Fruit fly (Drosophila melanogaster) whole organism, embryonic: ENCODE results near the gene CG14341.

Experiments used
- ATbp ChIP-seq: fragments of 200-800 bp; sonication (Bioruptor generic); optimal IDR thresholded peaks from 2 replicates; lab custom pipeline; 2017; ENCODE audit warnings: missing biosample characterization, mild to moderate bottlenecking, missing genetic modification characterization, missing genetic modification reagents
- Bgb ChIP-seq: fragments of 200-800 bp; sonication (Bioruptor generic); IDR thresholded peaks from 2 replicates; pipeline ENCODE4 v1.3.6; 2022; ENCODE audit warnings: missing biosample characterization, missing genetic modification characterization; ENCODE audit not compliant: partially characterized antibody
- CG10147 ChIP-seq: fragments of 200-800 bp; sonication (Bioruptor generic); optimal IDR thresholded peaks from 2 replicates; lab custom pipeline; 2019; ENCODE audit warnings: missing biosample characterization, mild to moderate bottlenecking, missing genetic modification characterization, moderate library complexity
- CG10959 ChIP-seq: fragments of 200-800 bp; sonication (Bioruptor generic); IDR thresholded peaks from 2 replicates; pipeline ENCODE4 v1.3.6; 2022; ENCODE audit warnings: missing biosample characterization, missing genetic modification characterization
- CG11504 ChIP-seq: fragments of 200-800 bp; sonication (Bioruptor generic); optimal IDR thresholded peaks from 3 replicates; lab custom pipeline; 2019; ENCODE audit warnings: missing biosample characterization, mild to moderate bottlenecking, missing genetic modification characterization, moderate library complexity
- CG13123 ChIP-seq: fragments of 200-800 bp; sonication (Bioruptor generic); optimal IDR thresholded peaks from 2 replicates; lab custom pipeline; 2016; ENCODE audit warnings: missing biosample characterization, missing genetic modification characterization
- CG18262 ChIP-seq: fragments of 200-800 bp; optimal IDR thresholded peaks from 3 replicates; lab custom pipeline; 2019; ENCODE audit warnings: missing biosample characterization, mild to moderate bottlenecking, missing genetic modification characterization, moderate library complexity
- CG1832 ChIP-seq: fragments of 200-800 bp; sonication (Bioruptor generic); optimal IDR thresholded peaks from 2 replicates; lab custom pipeline; 2017; ENCODE audit warnings: missing biosample characterization, mild to moderate bottlenecking, missing genetic modification characterization, inconsistent platforms
- CG30403 ChIP-seq: fragments of 200-800 bp; sonication (Bioruptor generic); optimal IDR thresholded peaks from 3 replicates; lab custom pipeline; 2016; ENCODE audit warnings: missing biosample characterization, missing genetic modification characterization
- CG33557 ChIP-seq: fragments of 200-800 bp; sonication (Bioruptor generic); optimal IDR thresholded peaks from 2 replicates; lab custom pipeline; 2019; ENCODE audit warnings: missing biosample characterization, mild to moderate bottlenecking, missing genetic modification characterization, moderate library complexity
- CG34224 ChIP-seq: fragments of 200-800 bp; sonication (Bioruptor generic); IDR thresholded peaks from 3 replicates; pipeline ENCODE4 v1.3.6; 2022; ENCODE audit warnings: missing biosample characterization, missing genetic modification characterization; ENCODE audit not compliant: partially characterized antibody
- CG4424 ChIP-seq: fragments of 200-800 bp; sonication (Bioruptor generic); optimal IDR thresholded peaks from 3 replicates; lab custom pipeline; 2016; ENCODE audit warnings: missing biosample characterization, missing genetic modification characterization
- CG6683 ChIP-seq: fragments of 200-800 bp; sonication (Bioruptor generic); optimal IDR thresholded peaks from 2 replicates; lab custom pipeline; 2017; ENCODE audit warnings: missing biosample characterization, mild to moderate bottlenecking, missing genetic modification characterization, missing genetic modification reagents
- CG6791 ChIP-seq: fragments of 200-800 bp; sonication (Bioruptor generic); IDR thresholded peaks from 3 replicates; pipeline ENCODE4 v1.3.6; 2022; ENCODE audit warnings: missing biosample characterization, missing genetic modification characterization; ENCODE audit not compliant: partially characterized antibody
- CG9727 ChIP-seq: fragments of 200-800 bp; sonication (Bioruptor generic); optimal IDR thresholded peaks from 3 replicates; lab custom pipeline; 2017; ENCODE audit warnings: missing biosample characterization, mild to moderate bottlenecking, missing genetic modification characterization
- CTCF ChIP-seq: fragments of 200-800 bp; sonication (Bioruptor generic); optimal IDR thresholded peaks from 2 replicates; lab custom pipeline; 2017; ENCODE audit warnings: missing biosample characterization, mild to moderate bottlenecking, missing genetic modification characterization, moderate library complexity
- Dip2 ChIP-seq: fragments of 200-800 bp; sonication (Bioruptor generic); IDR thresholded peaks from 2 replicates; pipeline ENCODE4 v1.3.6; 2022; ENCODE audit warnings: missing biosample characterization, missing genetic modification characterization
- Ets65A ChIP-seq: fragments of 200-800 bp; sonication (Bioruptor generic); peaks from one replicate; lab custom pipeline; 2016; ENCODE audit warnings: missing biosample characterization, missing genetic modification characterization
- GATAe ChIP-seq: fragments of 200-800 bp; sonication (Bioruptor generic); conservative IDR thresholded peaks from 2 replicates; pipeline ENCODE4 v1.3.6; 2022; ENCODE audit warnings: missing biosample characterization, missing genetic modification characterization
- HLHmδ ChIP-seq: fragments of 200-800 bp; sonication (Bioruptor generic); optimal IDR thresholded peaks from 2 replicates; lab custom pipeline; 2018; ENCODE audit warnings: missing biosample characterization, mild to moderate bottlenecking, missing genetic modification characterization, moderate library complexity
- MTF-1 ChIP-seq: fragments of 200-800 bp; sonication (Bioruptor generic); optimal IDR thresholded peaks from 2 replicates; lab custom pipeline; 2018; ENCODE audit warnings: missing biosample characterization, mild to moderate bottlenecking, missing genetic modification characterization, borderline replicate concordance
- Med ChIP-seq: fragments of 200-800 bp; sonication (Bioruptor generic); peaks from one replicate; lab custom pipeline; 2016; ENCODE audit warnings: missing biosample characterization, missing genetic modification characterization, mild to moderate bottlenecking, inconsistent platforms, moderate library complexity
- Scr ChIP-seq: fragments of 200-800 bp; sonication (Bioruptor generic); IDR thresholded peaks from 2 replicates; pipeline ENCODE4 v1.3.6; 2022; ENCODE audit warnings: missing biosample characterization, missing genetic modification characterization; ENCODE audit not compliant: partially characterized antibody
- bcd ChIP-seq: fragments of 200-800 bp; sonication (Bioruptor generic); optimal IDR thresholded peaks from 2 replicates; lab custom pipeline; 2017; ENCODE audit warnings: missing biosample characterization, mild to moderate bottlenecking, missing genetic modification characterization
- cas ChIP-seq: fragments of 200-800 bp; sonication (Bioruptor generic); IDR thresholded peaks from 2 replicates; pipeline ENCODE4 v1.3.6; 2022; ENCODE audit warnings: missing biosample characterization, missing genetic modification characterization
- chif ChIP-seq, 2 experiments: fragments of 200-800 bp; sonication (Bioruptor generic); optimal IDR thresholded peaks; 3 replicates each; lab custom pipeline; 2016; ENCODE audit warnings: missing biosample characterization in 2 of 2, missing genetic modification characterization in 2 of 2
- chm ChIP-seq: fragments of 200-800 bp; sonication (Bioruptor generic); IDR thresholded peaks from 2 replicates; pipeline ENCODE4 v1.3.6; 2022; ENCODE audit warnings: missing biosample characterization, missing genetic modification characterization
- cwo ChIP-seq: fragments of 200-800 bp; sonication (Bioruptor generic); optimal IDR thresholded peaks from 3 replicates; lab custom pipeline; 2017; ENCODE audit warnings: missing biosample characterization, missing genetic modification characterization, mild to moderate bottlenecking, moderate library complexity, missing genetic modification reagents
- dysf ChIP-seq: fragments of 200-800 bp; sonication (Bioruptor generic); IDR thresholded peaks from 3 replicates; pipeline ENCODE4 v1.3.6; 2022; ENCODE audit warnings: missing biosample characterization, missing genetic modification characterization
- fd64A ChIP-seq: fragments of 200-800 bp; sonication (Bioruptor generic); optimal IDR thresholded peaks from 3 replicates; lab custom pipeline; 2018; ENCODE audit warnings: missing biosample characterization, mild to moderate bottlenecking, missing genetic modification characterization
- grn ChIP-seq: fragments of 200-800 bp; sonication (Bioruptor generic); optimal IDR thresholded peaks from 3 replicates; lab custom pipeline; 2017; ENCODE audit warnings: missing biosample characterization, missing genetic modification characterization
- gro ChIP-seq: fragments of 200-800 bp; sonication (Bioruptor generic); optimal IDR thresholded peaks from 2 replicates; lab custom pipeline; 2016; ENCODE audit warnings: missing biosample characterization, missing genetic modification characterization
- her ChIP-seq: fragments of 200-800 bp; sonication (Bioruptor generic); optimal IDR thresholded peaks from 2 replicates; lab custom pipeline; 2016; ENCODE audit warnings: missing biosample characterization, missing genetic modification characterization
- klu ChIP-seq: fragments of 200-800 bp; sonication (Bioruptor generic); IDR thresholded peaks from 2 replicates; pipeline ENCODE4 v1.3.6; 2022; ENCODE audit warnings: missing biosample characterization, missing genetic modification characterization
- kni ChIP-seq: fragments of 200-800 bp; sonication (Bioruptor generic); optimal IDR thresholded peaks from 3 replicates; lab custom pipeline; 2017; ENCODE audit warnings: mild to moderate bottlenecking, missing biosample characterization, missing genetic modification reagents, missing genetic modification characterization
- maf-S ChIP-seq: fragments of 200-800 bp; sonication (Bioruptor generic); optimal IDR thresholded peaks from 2 replicates; lab custom pipeline; 2016; ENCODE audit warnings: missing biosample characterization, missing genetic modification characterization
- nmo ChIP-seq: fragments of 200-800 bp; sonication (Bioruptor generic); optimal IDR thresholded peaks from 2 replicates; lab custom pipeline; 2018; ENCODE audit warnings: missing biosample characterization, mild to moderate bottlenecking, missing genetic modification characterization, moderate library complexity
- odd ChIP-seq: fragments of 200-800 bp; sonication (Bioruptor generic); optimal IDR thresholded peaks from 2 replicates; lab custom pipeline; 2017; ENCODE audit warnings: missing biosample characterization, mild to moderate bottlenecking, missing genetic modification characterization
- p53 ChIP-seq: fragments of 200-800 bp; sonication (Bioruptor generic); optimal IDR thresholded peaks from 2 replicates; lab custom pipeline; 2016; ENCODE audit warnings: missing biosample characterization, missing genetic modification characterization
- prd ChIP-seq, 3 experiments: fragments of >200 bp in 2 of 3; fragments of 200-800 bp in 1 of 3; sonication (Bioruptor generic) in 1 of 3; optimal IDR thresholded peaks in 2 of 3; IDR thresholded peaks in 1 of 3; 2 replicates in 2 of 3; 3 replicates in 1 of 3; pipeline versions ENCODE4 v1.3.6 to Lab custom; 2017 to 2022; ENCODE audit warnings: missing biosample characterization in 1 of 3, missing genetic modification characterization in 1 of 3
- repo ChIP-seq: fragments of 200-800 bp; sonication (Bioruptor generic); optimal IDR thresholded peaks from 2 replicates; lab custom pipeline; 2016; ENCODE audit warnings: missing biosample characterization, missing genetic modification characterization
- scrt ChIP-seq: fragments of 200-800 bp; sonication (Bioruptor generic); optimal IDR thresholded peaks from 2 replicates; lab custom pipeline; 2018; ENCODE audit warnings: missing biosample characterization, mild to moderate bottlenecking, missing genetic modification characterization, moderate library complexity
- slou ChIP-seq: fragments of 200-800 bp; sonication (Bioruptor generic); optimal IDR thresholded peaks from 3 replicates; lab custom pipeline; 2016; ENCODE audit warnings: missing biosample characterization, missing genetic modification characterization
- slp2 ChIP-seq: fragments of 200-800 bp; sonication (Bioruptor generic); optimal IDR thresholded peaks from 2 replicates; lab custom pipeline; 2016; ENCODE audit warnings: missing biosample characterization, missing genetic modification characterization
- wdn ChIP-seq: fragments of 200-800 bp; sonication (Bioruptor generic); IDR thresholded peaks from 2 replicates; pipeline ENCODE4 v1.3.6; 2022; ENCODE audit warnings: missing biosample characterization, missing genetic modification characterization
- wek ChIP-seq: fragments of 200-800 bp; sonication (Bioruptor generic); optimal IDR thresholded peaks from 3 replicates; lab custom pipeline; 2018; ENCODE audit warnings: missing biosample characterization, mild to moderate bottlenecking, missing genetic modification characterization, moderate library complexity
- zfh1 ChIP-seq: fragments of 200-800 bp; sonication (Bioruptor generic); IDR thresholded peaks from 3 replicates; pipeline ENCODE4 v1.3.6; 2022; ENCODE audit warnings: missing biosample characterization, missing genetic modification characterization

CG14341 gene

dm6 chr2L:1143286-1143685 is 23.0 kb upstream of the CG14341 start (continued):
- TF ChIP-seq cwo (GFP tag; lab: Kevin White, UChicago) (no peak), CG13123 (GFP tag; lab: Kevin White, UChicago) (no peak), odd (no peak), dysf (GFP tag; lab: Robert Waterston, UW) (no peak), grn (no peak)

dm6 chr2L:1144371-1145360 is 21.6 kb upstream of the CG14341 start:
- TF ChIP-seq Med (GFP tag; lab: Kevin White, UChicago) (peak; percentile 87), chm (GFP tag; lab: Robert Waterston, UW) (no peak), scrt (GFP tag; lab: Kevin White, UChicago) (no peak), prd (optimal IDR thresholded peaks at IDR 0.05; lab: Kevin White, UChicago) (no peak), prd (GFP tag; IDR thresholded peaks at IDR 0.05; lab: Robert Waterston, UW) (peak; percentile 54; the same call in 2 of the 3 replicates), CG30403 (GFP tag; lab: Kevin White, UChicago) (peak; percentile 55), CG18262 (tag; lab: Kevin White, UChicago) (peak; percentile 70), Scr (GFP tag; lab: Robert Waterston, UW) (no peak), zfh1 (GFP tag; lab: Robert Waterston, UW) (peak; percentile 51; the same call in 1 of the 3 replicates), kni (GFP tag; lab: Kevin White, UChicago) (no peak), CG1832 (no peak), bcd (peak; percentile 53), klu (no peak), CG11504 (no peak), CG4424 (GFP tag; lab: Kevin White, UChicago) (peak; percentile 55), gro (peak; percentile 38), Bgb (GFP tag; lab: Robert Waterston, UW) (no peak), fd64A (GFP tag; lab: Kevin White, UChicago) (peak; percentile 12), GATAe (GFP tag; lab: Robert Waterston, UW) (no peak), wek (no peak), nmo (GFP tag; lab: Kevin White, UChicago) (peak; percentile 78), CG10147 (GFP tag; lab: Kevin White, UChicago) (peak; percentile 57), slp2 (GFP tag; lab: Kevin White, UChicago) (no peak), CG6683 (GFP tag; lab: Kevin White, UChicago) (no peak), CG34224 (GFP tag; lab: Robert Waterston, UW) (no peak), CG10959 (GFP tag; lab: Robert Waterston, UW) (no peak), her (no peak), cas (peak; percentile 31; the same call in 1 of the 2 replicates), Ets65A (peak; percentile 92), CTCF (peak; percentile 16), chif (GFP tag; optimal IDR thresholded peaks at IDR 0.05; lab: Kevin White, UChicago) (peak; percentile 30 to 40), wdn (no peak), ATbp (GFP tag; lab: Kevin White, UChicago) (peak; percentile 49), CG9727 (peak; percentile 31), slou (GFP tag; lab: Kevin White, UChicago) (no peak), Dip2 (GFP tag; lab: Robert Waterston, UW) (no peak), CG33557 (GFP tag; lab: Kevin White, UChicago) (no peak), maf-S (GFP tag; lab: Kevin White, UChicago) (peak; percentile 7), CG6791 (no peak), repo (no peak), MTF-1 (GFP tag; lab: Kevin White, UChicago) (no peak), p53 (GFP tag; lab: Kevin White, UChicago) (no peak), HLHmδ (no peak)
